Worm (Caenorhabditis elegans) whole organism, young adult: ENCODE measurements around the gene srsx-27.

ENCODE experiments used
- ceh-40 ChIP-seq: fragments of 200-800 bp; sonication (Bioruptor generic); IDR thresholded peaks from 2 replicates; pipeline ENCODE4 v1.3.6; 2022; ENCODE audit warnings: missing genetic modification characterization, missing compliant biosample characterization
- dpl-1 ChIP-seq: fragments of 150-350 bp; optimal IDR thresholded peaks from 2 replicates; lab custom pipeline; 2014; ENCODE audit warnings: missing biosample characterization, missing genetic modification reagents, missing genetic modification characterization
- efl-1 ChIP-seq: fragments of 150-350 bp; optimal IDR thresholded peaks from 2 replicates; lab custom pipeline; 2014; ENCODE audit warnings: missing biosample characterization, missing genetic modification reagents, missing genetic modification characterization
- pha-4 ChIP-seq: fragments of 150-350 bp; sonication (generic microtip); optimal IDR thresholded peaks from 2 replicates; lab custom pipeline; 2014; ENCODE audit warnings: missing biosample characterization, missing genetic modification reagents, missing genetic modification characterization
- sea-2 ChIP-seq: fragments of 200-800 bp; sonication (Bioruptor generic); IDR thresholded peaks from 2 replicates; pipeline ENCODE4 v1.3.6; 2022; ENCODE audit warnings: missing genetic modification characterization, missing compliant biosample characterization
- snpc-1.3 ChIP-seq: sonication (generic microtip); optimal IDR thresholded peaks from 2 replicates; lab custom pipeline; 2017; ENCODE audit warnings: missing genetic modification characterization, mild to moderate bottlenecking, missing compliant biosample characterization, antibody characterized with exemption, moderate library complexity, missing genotype, missing genetic modification reagents; ENCODE audit not compliant: insufficient read depth
- somi-1 ChIP-seq: fragments of 200-800 bp; sonication (Bioruptor generic); optimal IDR thresholded peaks from 2 replicates; lab custom pipeline; 2018; ENCODE audit warnings: mild to moderate bottlenecking, missing genetic modification characterization, missing compliant biosample characterization
- xnd-1 ChIP-seq: sonication (generic microtip); optimal IDR thresholded peaks from 2 replicates; lab custom pipeline; 2016; ENCODE audit warnings: missing genotype, missing genetic modification reagents, missing genetic modification characterization, missing compliant biosample characterization

ce11 chrV:10134077-10134693 is 15.6 kb upstream of the srsx-27 start, which contains the start of the genes C08B6.18, wdr-20 and C08B6.8:
- TF ChIP-seq somi-1 (GFP tag; lab: Kevin White, UChicago) (no peak), sea-2 (GFP tag; lab: Robert Waterston, UW) (no peak), xnd-1 (no peak), efl-1 (no peak), ceh-40 (GFP tag; lab: Robert Waterston, UW) (no peak), dpl-1 (no peak), snpc-1.3 (tag; lab: Kevin White, UChicago) (no peak), pha-4 (tag; lab: Kevin White, UChicago) (no peak)
